Worm (Caenorhabditis elegans): Measurements from ENCODE around the gene ZK6.8.

Gene ZK6.8

ce11 chrV:349054-349453 lies 32.7 kb upstream of the ZK6.8 start, which contains the start of gene atg-9:
TSS of gene atg-9 (plus strand) at chrV:349385.
- no peak for TF ChIP-seq aha-1 (tag; optimal IDR thresholded peaks at IDR 0.05)
- peak; percentile 88 for TF ChIP-seq mep-1 (tag; optimal IDR thresholded peaks at IDR 0.05)
- no peak for TF ChIP-seq unc-98 (GFP tag; IDR thresholded peaks at IDR 0.05)
- no peak for TF ChIP-seq nhr-11 (tag; optimal IDR thresholded peaks at IDR 0.05)
- TF ChIP-seq ces-1 (GFP tag; optimal IDR thresholded peaks at IDR 0.05), result no peak
- TF ChIP-seq lin-39 (tag; optimal IDR thresholded peaks at IDR 0.05), result no peak
- TF ChIP-seq lir-3 (tag; optimal IDR thresholded peaks at IDR 0.05; ENCODE audit: poor library complexity), result no peak
- TF ChIP-seq C04F5.9 (tag; optimal IDR thresholded peaks at IDR 0.05), result no peak
- no peak for TF ChIP-seq nhr-84 (tag; optimal IDR thresholded peaks at IDR 0.05)
- TF ChIP-seq fos-1 (tag; optimal IDR thresholded peaks at IDR 0.05), result no peak
- peak; percentile 81 for TF ChIP-seq skn-1 (tag; optimal IDR thresholded peaks at IDR 0.05)
- peak; percentile 56 to 85 for TF ChIP-seq lin-35 (GFP tag; optimal IDR thresholded peaks at IDR 0.05)
- TF ChIP-seq pax-3 (tag; optimal IDR thresholded peaks at IDR 0.05), result no peak
- peak; percentile 65 to 71 for TF ChIP-seq efl-1 (optimal IDR thresholded peaks at IDR 0.05)
- peak; percentile 68 to 96 for TF ChIP-seq efl-1 (GFP tag; optimal IDR thresholded peaks at IDR 0.05 in 1 of 2)
- TF ChIP-seq mab-9 (GFP tag; IDR thresholded peaks at IDR 0.05), result 0 out of 2 replicates have a peak, but pooled peaks have one; percentile 16
- no peak for TF ChIP-seq efl-3 (GFP tag; optimal IDR thresholded peaks at IDR 0.05)
- TF ChIP-seq pqm-1 (tag; optimal IDR thresholded peaks at IDR 0.05), result no peak
- TF ChIP-seq rnt-1 (tag; optimal IDR thresholded peaks at IDR 0.05), result peak; percentile 61
- peak in 3 of 6 experiments; percentile 47 to 70 (median 64) for TF ChIP-seq elt-3 (tag; optimal IDR thresholded peaks at IDR 0.05)
- TF ChIP-seq lin-15B (tag; optimal IDR thresholded peaks at IDR 0.05), result peak; percentile 34
- TF ChIP-seq unc-62 (GFP tag; optimal IDR thresholded peaks at IDR 0.05), result no peak
- peak; percentile 56 for TF ChIP-seq unc-130 (tag; optimal IDR thresholded peaks at IDR 0.05)
- TF ChIP-seq C34B4.2 (tag; optimal IDR thresholded peaks at IDR 0.05), result no peak
- TF ChIP-seq alr-1 (tag; optimal IDR thresholded peaks at IDR 0.05; ENCODE audit: borderline replicate concordance), result no peak
- peak; percentile 78 for TF ChIP-seq nhr-20 (tag; optimal IDR thresholded peaks at IDR 0.05)
- TF ChIP-seq ama-1 (optimal IDR thresholded peaks at IDR 0.05), result peak; percentile 67
- peak; percentile 40 for TF ChIP-seq xbp-1 (tag; optimal IDR thresholded peaks at IDR 0.05)
- peak; percentile 31; the same call in 1 of the 2 replicates for TF ChIP-seq isw-1 (GFP tag; IDR thresholded peaks at IDR 0.05)
- TF ChIP-seq lsy-2 (tag; optimal IDR thresholded peaks at IDR 0.05), result peak; percentile 70 to 77
- peak; percentile 80 for TF ChIP-seq lin-13 (GFP tag; optimal IDR thresholded peaks at IDR 0.05)
- peak; percentile 97 for TF ChIP-seq lin-14 (GFP tag; optimal IDR thresholded peaks at IDR 0.05)
- peak; percentile 46 for TF ChIP-seq swsn-7 (tag; optimal IDR thresholded peaks at IDR 0.05)
- TF ChIP-seq dsc-1 (tag; optimal IDR thresholded peaks at IDR 0.05), result peak; percentile 33
- peak; percentile 44 for TF ChIP-seq snpc-4 (tag; optimal IDR thresholded peaks at IDR 0.05)
- TF ChIP-seq mef-2 (tag; optimal IDR thresholded peaks at IDR 0.05), result no peak
- no peak for TF ChIP-seq zag-1 (tag; optimal IDR thresholded peaks at IDR 0.05)
- no peak for TF ChIP-seq Y116A8C.19 (tag; optimal IDR thresholded peaks at IDR 0.05; ENCODE audit: borderline replicate concordance)
- TF ChIP-seq nhr-12 (tag; optimal IDR thresholded peaks at IDR 0.05), result no peak
- TF ChIP-seq dpl-1 (GFP tag; optimal IDR thresholded peaks at IDR 0.05), result peak; percentile 55 to 75 (median 67)
- TF ChIP-seq nhr-19 (GFP tag; conservative IDR thresholded peaks at IDR 0.05), result peak; percentile 75
- TF ChIP-seq nhr-28 (tag; optimal IDR thresholded peaks at IDR 0.05), result no peak
- peak; percentile 42 to 78 (median 51) for TF ChIP-seq ceh-82 (tag; optimal IDR thresholded peaks at IDR 0.05)
- peak; percentile 75 for TF ChIP-seq snu-23 (GFP tag; optimal IDR thresholded peaks at IDR 0.05)
- TF ChIP-seq nhr-71 (tag; optimal IDR thresholded peaks at IDR 0.05), result peak; percentile 78
- TF ChIP-seq sptf-1 (tag; optimal IDR thresholded peaks at IDR 0.05), result no peak
- peak; percentile 89 for TF ChIP-seq nhr-85 (tag)
- TF ChIP-seq egl-27 (tag; optimal IDR thresholded peaks at IDR 0.05), result no peak
- TF ChIP-seq vab-15 (tag; optimal IDR thresholded peaks at IDR 0.05), result peak; percentile 69
- peak; percentile 88 for TF ChIP-seq grh-1 (GFP tag; IDR thresholded peaks at IDR 0.05)
- peak; percentile 68 for TF ChIP-seq fkh-8 (tag; optimal IDR thresholded peaks at IDR 0.05)
- no peak for TF ChIP-seq irx-1 (tag; optimal IDR thresholded peaks at IDR 0.05)
- TF ChIP-seq tbx-2 (tag; optimal IDR thresholded peaks at IDR 0.05), result peak; percentile 43
- no peak for TF ChIP-seq ceh-90 (tag; optimal IDR thresholded peaks at IDR 0.05)
